Worm (Caenorhabditis elegans): ENCODE results near the gene srw-101.

ce11 chrV:1767427-1767826, 45.4 kb downstream of the srw-101 start:
- TF ChIP-seq sptf-1 (tag; optimal IDR thresholded peaks at IDR 0.05) = no peak
- TF ChIP-seq pha-4 (tag; optimal IDR thresholded peaks at IDR 0.05) = no peak
- TF ChIP-seq ces-1 (GFP tag; optimal IDR thresholded peaks at IDR 0.05) = no peak
- no peak for TF ChIP-seq elt-1 (tag; optimal IDR thresholded peaks at IDR 0.05; ENCODE audit: borderline replicate concordance, insufficient read depth)
